Fruit fly (Drosophila melanogaster) whole organism, embryonic: Measurements from ENCODE around the gene CG3008.

Source experiments
- CG12155 ChIP-seq: fragments of 200-800 bp; sonication (Bioruptor generic); optimal IDR thresholded peaks from 3 replicates; lab custom pipeline; 2016; ENCODE audit warnings: missing biosample characterization, missing genetic modification characterization
- CG12744 ChIP-seq: fragments of 200-800 bp; sonication (Bioruptor generic); optimal IDR thresholded peaks from 2 replicates; lab custom pipeline; 2016; ENCODE audit warnings: missing biosample characterization, missing genetic modification characterization
- CG13287 ChIP-seq: fragments of 200-800 bp; sonication (Bioruptor generic); IDR thresholded peaks from 2 replicates; pipeline ENCODE4 v1.3.6; 2022; ENCODE audit warnings: missing biosample characterization, missing genetic modification characterization; ENCODE audit not compliant: partially characterized antibody
- CG13424 ChIP-seq: fragments of 200-800 bp; sonication (Bioruptor generic); optimal IDR thresholded peaks from 2 replicates; lab custom pipeline; 2019; ENCODE audit warnings: missing biosample characterization, mild to moderate bottlenecking, missing genetic modification characterization, moderate library complexity
- CG14860 ChIP-seq: fragments of 200-800 bp; sonication (Bioruptor generic); IDR thresholded peaks from 3 replicates; pipeline ENCODE4 v1.3.6; 2022; ENCODE audit warnings: missing biosample characterization, missing genetic modification characterization; ENCODE audit not compliant: partially characterized antibody
- CG15601 ChIP-seq: fragments of 200-800 bp; sonication (Bioruptor generic); optimal IDR thresholded peaks from 3 replicates; lab custom pipeline; 2019; ENCODE audit warnings: missing biosample characterization, mild to moderate bottlenecking, missing genetic modification characterization, moderate library complexity
- CG1602 ChIP-seq: fragments of 200-800 bp; sonication (Bioruptor generic); optimal IDR thresholded peaks from 3 replicates; lab custom pipeline; 2016; ENCODE audit warnings: missing biosample characterization, missing genetic modification characterization
- CG1647 ChIP-seq: fragments of 200-800 bp; sonication (Bioruptor generic); optimal IDR thresholded peaks from 3 replicates; lab custom pipeline; 2016; ENCODE audit warnings: missing biosample characterization, missing genetic modification characterization
- CG17829 ChIP-seq: fragments of 200-800 bp; optimal IDR thresholded peaks from 2 replicates; lab custom pipeline; 2019; ENCODE audit warnings: missing biosample characterization, mild to moderate bottlenecking, missing genetic modification characterization, moderate library complexity
- CG18011 ChIP-seq: fragments of 200-800 bp; sonication (Bioruptor generic); optimal IDR thresholded peaks from 2 replicates; lab custom pipeline; 2017; ENCODE audit warnings: missing biosample characterization, missing genetic modification characterization, mild to moderate bottlenecking, moderate library complexity, missing genotype
- CG18619 ChIP-seq: fragments of 200-800 bp; sonication (Bioruptor generic); optimal IDR thresholded peaks from 3 replicates; lab custom pipeline; 2017; ENCODE audit warnings: missing biosample characterization, mild to moderate bottlenecking, missing genetic modification characterization
- CG2199 ChIP-seq: fragments of 200-800 bp; sonication (Bioruptor generic); IDR thresholded peaks from 3 replicates; pipeline ENCODE4 v1.3.6; 2022; ENCODE audit warnings: missing biosample characterization, missing genetic modification characterization
- CG3281 ChIP-seq: fragments of 200-800 bp; sonication (Bioruptor generic); optimal IDR thresholded peaks from 3 replicates; lab custom pipeline; 2017; ENCODE audit warnings: missing biosample characterization, mild to moderate bottlenecking, missing genetic modification characterization
- CG4820 ChIP-seq: fragments of 200-800 bp; sonication (Bioruptor generic); optimal IDR thresholded peaks from 3 replicates; lab custom pipeline; 2016; ENCODE audit warnings: missing biosample characterization, missing genetic modification characterization
- CG6683 ChIP-seq: fragments of 200-800 bp; sonication (Bioruptor generic); optimal IDR thresholded peaks from 2 replicates; lab custom pipeline; 2017; ENCODE audit warnings: missing biosample characterization, mild to moderate bottlenecking, missing genetic modification characterization, missing genetic modification reagents
- CG6689 ChIP-seq: fragments of 200-800 bp; sonication (Bioruptor generic); IDR thresholded peaks from 2 replicates; pipeline ENCODE4 v1.3.6; 2022; ENCODE audit warnings: missing biosample characterization, missing genetic modification characterization
- CG7928 ChIP-seq: fragments of 200-800 bp; sonication (Bioruptor generic); optimal IDR thresholded peaks from 2 replicates; lab custom pipeline; 2017; ENCODE audit warnings: missing biosample characterization, mild to moderate bottlenecking, missing genetic modification characterization
- E2f1 ChIP-seq: fragments of 200-800 bp; sonication (Bioruptor generic); IDR thresholded peaks from 2 replicates; pipeline ENCODE4 v1.3.6; 2022; ENCODE audit warnings: missing biosample characterization, missing genetic modification characterization
- Elba2 ChIP-seq: fragments of 200-800 bp; sonication (Bioruptor generic); optimal IDR thresholded peaks from 3 replicates; lab custom pipeline; 2016; ENCODE audit warnings: missing biosample characterization, missing genetic modification characterization
- Ets65A ChIP-seq: fragments of 200-800 bp; sonication (Bioruptor generic); peaks from one replicate; lab custom pipeline; 2016; ENCODE audit warnings: missing biosample characterization, missing genetic modification characterization
- H15 ChIP-seq: fragments of 200-800 bp; sonication (Bioruptor generic); IDR thresholded peaks from 3 replicates; pipeline ENCODE4 v1.3.6; 2022; ENCODE audit warnings: missing biosample characterization, missing genetic modification characterization
- HLHmδ ChIP-seq: fragments of 200-800 bp; sonication (Bioruptor generic); optimal IDR thresholded peaks from 2 replicates; lab custom pipeline; 2018; ENCODE audit warnings: missing biosample characterization, mild to moderate bottlenecking, missing genetic modification characterization, moderate library complexity
- Mrtf ChIP-seq: fragments of 200-800 bp; sonication (Bioruptor generic); IDR thresholded peaks from 3 replicates; pipeline ENCODE4 v1.3.6; 2022; ENCODE audit warnings: missing biosample characterization, missing genetic modification characterization
- Opbp ChIP-seq: fragments of 200-800 bp; sonication (Bioruptor generic); IDR thresholded peaks from 3 replicates; pipeline ENCODE4 v1.3.6; 2022; ENCODE audit warnings: missing biosample characterization, missing genetic modification characterization; ENCODE audit not compliant: partially characterized antibody
- Pdp1 ChIP-seq, 2 experiments: fragments of 200-800 bp; sonication (Bioruptor generic); optimal IDR thresholded peaks; 3 replicates each; lab custom pipeline; 2016; ENCODE audit warnings: missing biosample characterization in 2 of 2, missing genetic modification characterization in 2 of 2, mild to moderate bottlenecking in 1 of 2, moderate library complexity in 1 of 2
- Sin3A ChIP-seq: fragments of >200 bp; optimal IDR thresholded peaks from 2 replicates; lab custom pipeline; 2018
- Spps ChIP-seq: fragments of 200-800 bp; sonication (Bioruptor generic); optimal IDR thresholded peaks from 2 replicates; lab custom pipeline; 2018; ENCODE audit warnings: missing biosample characterization, mild to moderate bottlenecking, missing genetic modification characterization
- abd-A ChIP-seq: fragments of 200-800 bp; sonication (Bioruptor generic); optimal IDR thresholded peaks from 3 replicates; lab custom pipeline; 2019; ENCODE audit warnings: missing biosample characterization, mild to moderate bottlenecking, missing genetic modification characterization, moderate library complexity
- aop ChIP-seq: fragments of 200-800 bp; sonication (Bioruptor generic); IDR thresholded peaks from 2 replicates; pipeline ENCODE4 v1.3.6; 2022; ENCODE audit warnings: missing biosample characterization, missing genetic modification characterization
- ato ChIP-seq: fragments of 200-800 bp; sonication (Bioruptor generic); IDR thresholded peaks from 2 replicates; pipeline ENCODE4 v1.3.6; 2022; ENCODE audit warnings: missing biosample characterization, missing genetic modification characterization; ENCODE audit not compliant: partially characterized antibody
- bbx ChIP-seq: fragments of 200-800 bp; sonication (Bioruptor generic); IDR thresholded peaks from 2 replicates; pipeline ENCODE4 v1.3.6; 2022; ENCODE audit warnings: missing biosample characterization, missing genetic modification characterization; ENCODE audit not compliant: partially characterized antibody
- br ChIP-seq: fragments of >200 bp; optimal IDR thresholded peaks from 2 replicates; lab custom pipeline; 2017
- cg ChIP-seq: fragments of 200-800 bp; sonication (Bioruptor generic); optimal IDR thresholded peaks from 3 replicates; lab custom pipeline; 2019; ENCODE audit warnings: missing biosample characterization, mild to moderate bottlenecking, missing genetic modification characterization, moderate library complexity
- cwo ChIP-seq: fragments of 200-800 bp; sonication (Bioruptor generic); optimal IDR thresholded peaks from 3 replicates; lab custom pipeline; 2017; ENCODE audit warnings: missing biosample characterization, missing genetic modification characterization, mild to moderate bottlenecking, moderate library complexity, missing genetic modification reagents
- ems ChIP-seq: fragments of 200-800 bp; sonication (Bioruptor generic); optimal IDR thresholded peaks from 3 replicates; lab custom pipeline; 2016; ENCODE audit warnings: missing biosample characterization, missing genetic modification characterization
- eyg ChIP-seq: fragments of 200-800 bp; sonication (Bioruptor generic); optimal IDR thresholded peaks from 3 replicates; lab custom pipeline; 2016; ENCODE audit warnings: missing biosample characterization, missing genetic modification characterization
- ftz-f1 ChIP-seq: fragments of 200-800 bp; sonication (Bioruptor generic); optimal IDR thresholded peaks from 2 replicates; lab custom pipeline; 2016; ENCODE audit warnings: missing biosample characterization, missing genetic modification characterization
- hbn ChIP-seq: fragments of 200-800 bp; sonication (Bioruptor generic); IDR thresholded peaks from 2 replicates; pipeline ENCODE4 v1.3.6; 2022; ENCODE audit warnings: missing biosample characterization, missing genetic modification characterization; ENCODE audit not compliant: partially characterized antibody
- hth ChIP-seq: fragments of >200 bp; optimal IDR thresholded peaks from 2 replicates; lab custom pipeline; 2017; ENCODE audit warnings: inconsistent platforms
- lbe ChIP-seq: fragments of 200-800 bp; sonication (Bioruptor generic); optimal IDR thresholded peaks from 2 replicates; lab custom pipeline; 2016; ENCODE audit warnings: missing biosample characterization, mild to moderate bottlenecking, missing genetic modification characterization
- lola ChIP-seq, 3 experiments: fragments of >200 bp in 2 of 3; fragments of 200-800 bp in 1 of 3; sonication (Bioruptor generic) in 1 of 3; optimal IDR thresholded peaks; 2 replicates each; lab custom pipeline; 2017 to 2019; ENCODE audit warnings: missing biosample characterization in 3 of 3, missing genetic modification characterization in 3 of 3, mild to moderate bottlenecking in 1 of 3, moderate library complexity in 1 of 3
- nmo ChIP-seq: fragments of 200-800 bp; sonication (Bioruptor generic); optimal IDR thresholded peaks from 2 replicates; lab custom pipeline; 2018; ENCODE audit warnings: missing biosample characterization, mild to moderate bottlenecking, missing genetic modification characterization, moderate library complexity
- pan ChIP-seq, 4 experiments: fragments of >200 bp in 3 of 4; fragments of 200-800 bp in 1 of 4; sonication (Bioruptor generic) in 1 of 4; optimal IDR thresholded peaks in 3 of 4; IDR thresholded peaks in 1 of 4; 2 replicates each; pipeline versions ENCODE4 v1.3.6 to Lab custom; 2017 to 2022; ENCODE audit warnings: missing biosample characterization in 2 of 4, missing genetic modification characterization in 2 of 4, mixed read lengths in 1 of 4
- pnt ChIP-seq: fragments of 200-800 bp; sonication (Bioruptor generic); optimal IDR thresholded peaks from 3 replicates; lab custom pipeline; 2016; ENCODE audit warnings: missing biosample characterization, missing genetic modification characterization
- row ChIP-seq: fragments of 200-800 bp; sonication (Bioruptor generic); IDR thresholded peaks from 3 replicates; pipeline ENCODE4 v1.3.6; 2022; ENCODE audit warnings: missing biosample characterization, missing genetic modification characterization
- sisA ChIP-seq: fragments of 200-800 bp; sonication (Bioruptor generic); IDR thresholded peaks from 2 replicates; pipeline ENCODE4 v1.3.6; 2022; ENCODE audit warnings: missing biosample characterization, missing genetic modification characterization
- sug ChIP-seq: fragments of 200-800 bp; optimal IDR thresholded peaks from 2 replicates; lab custom pipeline; 2019; ENCODE audit warnings: missing biosample characterization, mild to moderate bottlenecking, missing genetic modification characterization, moderate library complexity
- tna ChIP-seq: fragments of 200-800 bp; sonication (Bioruptor generic); IDR thresholded peaks from 2 replicates; pipeline ENCODE4 v1.3.6; 2022; ENCODE audit warnings: missing biosample characterization, missing genetic modification characterization; ENCODE audit not compliant: partially characterized antibody
- tup ChIP-seq: fragments of 200-800 bp; sonication (Bioruptor generic); optimal IDR thresholded peaks from 2 replicates; lab custom pipeline; 2016; ENCODE audit warnings: missing biosample characterization, mild to moderate bottlenecking, missing genetic modification characterization, moderate library complexity
- unc-4 ChIP-seq: fragments of 200-800 bp; sonication (Bioruptor generic); IDR thresholded peaks from 2 replicates; pipeline ENCODE4 v1.3.6; 2022; ENCODE audit warnings: missing biosample characterization, missing genetic modification characterization; ENCODE audit not compliant: partially characterized antibody

CG3008 gene

dm6 chr2L:4883023-4883392, at the start of gene CG3008, which contains the start of gene Cf2 (continued):
- TF ChIP-seq unc-4 (GFP tag; lab: Robert Waterston, UW) (peak; percentile 88), tna (GFP tag; lab: Robert Waterston, UW) (peak; percentile 70; the same call in 1 of the 2 replicates), CG15601 (tag; lab: Kevin White, UChicago) (peak; percentile 19), lola (GFP tag; optimal IDR thresholded peaks at IDR 0.05; lab: Kevin White, UChicago) (no peak), aop (GFP tag; lab: Robert Waterston, UW) (no peak), ems (peak; percentile 12), tup (GFP tag; lab: Kevin White, UChicago) (no peak), CG14860 (GFP tag; lab: Robert Waterston, UW) (peak; percentile 82; the same call in 2 of the 3 replicates), E2f1 (GFP tag; lab: Robert Waterston, UW) (no peak), cg (GFP tag; lab: Kevin White, UChicago) (no peak), Pdp1 (GFP tag; optimal IDR thresholded peaks at IDR 0.05; lab: Kevin White, UChicago) (peak in 1 of 2 experiments; percentile 38), CG12744 (GFP tag; lab: Kevin White, UChicago) (no peak), lbe (GFP tag; lab: Kevin White, UChicago) (peak; percentile 12), CG2199 (GFP tag; lab: Robert Waterston, UW) (no peak), Elba2 (GFP tag; lab: Kevin White, UChicago) (peak; percentile 45), sug (tag; lab: Kevin White, UChicago) (peak; percentile 1), CG1647 (GFP tag; lab: Kevin White, UChicago) (no peak), H15 (GFP tag; lab: Robert Waterston, UW) (no peak), sisA (GFP tag; lab: Robert Waterston, UW) (no peak), CG7928 (GFP tag; lab: Kevin White, UChicago) (no peak), CG4820 (GFP tag; lab: Kevin White, UChicago) (no peak), pan (optimal IDR thresholded peaks at IDR 0.05; lab: Kevin White, UChicago) (no peak), pan (GFP tag; optimal IDR thresholded peaks at IDR 0.05 in 1 of 2, IDR thresholded peaks at IDR 0.05 in 1 of 2) (no peak), nmo (GFP tag; lab: Kevin White, UChicago) (peak; percentile 57), CG6689 (no peak), hth (no peak), Ets65A (peak; percentile 66), pnt (GFP tag; lab: Kevin White, UChicago) (no peak), Spps (tag; lab: Kevin White, UChicago) (no peak), abd-A (tag; lab: Kevin White, UChicago) (no peak), CG12155 (GFP tag; lab: Kevin White, UChicago) (no peak), cwo (GFP tag; lab: Kevin White, UChicago) (no peak), row (GFP tag; lab: Robert Waterston, UW) (no peak), CG1602 (GFP tag; lab: Kevin White, UChicago) (no peak), CG3281 (GFP tag; lab: Kevin White, UChicago) (no peak), CG18619 (GFP tag; lab: Kevin White, UChicago) (no peak), Opbp (GFP tag; lab: Robert Waterston, UW) (peak; percentile 72), CG6683 (GFP tag; lab: Kevin White, UChicago) (no peak), eyg (GFP tag; lab: Kevin White, UChicago) (no peak), Mrtf (no peak), CG18011 (GFP tag; lab: Kevin White, UChicago) (no peak), HLHmδ (GFP tag; lab: Kevin White, UChicago) (no peak), br (no peak), ato (peak; percentile 60), Sin3A (lab: Kevin White, UChicago) (peak; percentile 70), CG13287 (GFP tag; lab: Robert Waterston, UW) (peak; percentile 89), CG13424 (tag; lab: Kevin White, UChicago) (no peak), hbn (GFP tag; lab: Robert Waterston, UW) (peak; percentile 60; the same call in 1 of the 2 replicates), CG17829 (tag; lab: Kevin White, UChicago) (peak; percentile 21), ftz-f1 (GFP tag; lab: Kevin White, UChicago) (peak; percentile 35), bbx (GFP tag; lab: Robert Waterston, UW) (peak; percentile 65)
